Worm (Caenorhabditis elegans) whole organism, L2 larva: ENCODE data around the gene cnc-7.

Experiments used
- gmeb-1 ChIP-seq: fragments of 150-350 bp; optimal IDR thresholded peaks from 2 replicates; lab custom pipeline; 2014; ENCODE audit warnings: missing biosample characterization, missing genetic modification characterization
- unc-55 ChIP-seq: fragments of 150-350 bp; sonication (generic microtip); optimal IDR thresholded peaks from 3 replicates; lab custom pipeline; 2014; ENCODE audit warnings: missing biosample characterization, missing genetic modification reagents, missing genetic modification characterization

Gene cnc-7

ce11 chrV:20431390-20431789 is 37.5 kb downstream of the cnc-7 start:
- peak; percentile 32 for TF ChIP-seq unc-55 (GFP tag; lab: Kevin White, UChicago)
- TF ChIP-seq gmeb-1, result peak; percentile 16
- TF ChIP-seq, all 48 proteins: peak for 2; not testable (repeated sequence) for 46
